Fruit fly (Drosophila melanogaster) whole organism, embryonic: ENCODE results near the gene CG3149.

Experiments used
- CG10209 ChIP-seq: fragments of 200-800 bp; sonication (Bioruptor generic); optimal IDR thresholded peaks from 3 replicates; lab custom pipeline; 2017; ENCODE audit warnings: missing biosample characterization, mild to moderate bottlenecking, missing genetic modification characterization, missing genetic modification reagents
- CG10543 ChIP-seq: fragments of 200-800 bp; sonication (Bioruptor generic); optimal IDR thresholded peaks from 3 replicates; lab custom pipeline; 2017; ENCODE audit warnings: missing biosample characterization, mild to moderate bottlenecking, missing genetic modification characterization, moderate library complexity
- CG11247 ChIP-seq: fragments of 200-800 bp; sonication (Bioruptor generic); IDR thresholded peaks from 2 replicates; pipeline ENCODE4 v1.3.6; 2022; ENCODE audit warnings: missing biosample characterization, missing genetic modification characterization
- CG11456 ChIP-seq: fragments of 200-800 bp; sonication (Bioruptor generic); IDR thresholded peaks from 3 replicates; pipeline ENCODE4 v1.3.6; 2022; ENCODE audit warnings: missing biosample characterization, missing genetic modification characterization
- CG11723 ChIP-seq: fragments of 200-800 bp; sonication (Bioruptor generic); optimal IDR thresholded peaks from 2 replicates; lab custom pipeline; 2017; ENCODE audit warnings: missing biosample characterization, mild to moderate bottlenecking, missing genetic modification characterization
- CG12744 ChIP-seq: fragments of 200-800 bp; sonication (Bioruptor generic); optimal IDR thresholded peaks from 2 replicates; lab custom pipeline; 2016; ENCODE audit warnings: missing biosample characterization, missing genetic modification characterization
- CG13894 ChIP-seq: fragments of 200-800 bp; sonication (Bioruptor generic); optimal IDR thresholded peaks from 3 replicates; lab custom pipeline; 2018; ENCODE audit warnings: missing biosample characterization, mild to moderate bottlenecking, missing genetic modification characterization, moderate library complexity
- CG17568 ChIP-seq: fragments of 200-800 bp; sonication (Bioruptor generic); optimal IDR thresholded peaks from 2 replicates; lab custom pipeline; 2018; ENCODE audit warnings: missing biosample characterization, mild to moderate bottlenecking, missing genetic modification characterization, moderate library complexity
- CG18011 ChIP-seq: fragments of 200-800 bp; sonication (Bioruptor generic); optimal IDR thresholded peaks from 2 replicates; lab custom pipeline; 2017; ENCODE audit warnings: missing biosample characterization, missing genetic modification characterization, mild to moderate bottlenecking, moderate library complexity, missing genotype
- CG2199 ChIP-seq: fragments of 200-800 bp; sonication (Bioruptor generic); IDR thresholded peaks from 3 replicates; pipeline ENCODE4 v1.3.6; 2022; ENCODE audit warnings: missing biosample characterization, missing genetic modification characterization
- CG33557 ChIP-seq: fragments of 200-800 bp; sonication (Bioruptor generic); optimal IDR thresholded peaks from 2 replicates; lab custom pipeline; 2019; ENCODE audit warnings: missing biosample characterization, mild to moderate bottlenecking, missing genetic modification characterization, moderate library complexity
- CG3407 ChIP-seq: fragments of 200-800 bp; sonication (Bioruptor generic); optimal IDR thresholded peaks from 2 replicates; lab custom pipeline; 2018; ENCODE audit warnings: missing biosample characterization, mild to moderate bottlenecking, missing genetic modification characterization
- CG3726 ChIP-seq: fragments of 200-800 bp; sonication (Bioruptor generic); IDR thresholded peaks from 3 replicates; pipeline ENCODE4, ENCODE4 v1.3.6; 2022; ENCODE audit warnings: missing biosample characterization, missing genetic modification characterization
- CG5245 ChIP-seq: fragments of 200-800 bp; sonication (Bioruptor generic); optimal IDR thresholded peaks from 3 replicates; lab custom pipeline; 2016; ENCODE audit warnings: missing biosample characterization, missing genetic modification characterization
- CG7372 ChIP-seq: fragments of 200-800 bp; sonication (Bioruptor generic); IDR thresholded peaks from 2 replicates; pipeline ENCODE4 v1.3.6; 2022; ENCODE audit warnings: missing biosample characterization, missing genetic modification characterization
- CG8765 ChIP-seq: fragments of 200-800 bp; sonication (Bioruptor generic); IDR thresholded peaks from 2 replicates; pipeline ENCODE4 v1.3.6; 2022; ENCODE audit warnings: missing biosample characterization, missing genetic modification characterization
- CG9437 ChIP-seq: fragments of 200-800 bp; sonication (Bioruptor generic); optimal IDR thresholded peaks from 2 replicates; lab custom pipeline; 2018; ENCODE audit warnings: missing biosample characterization, mild to moderate bottlenecking, missing genetic modification characterization
- CG9876 ChIP-seq: fragments of 200-800 bp; sonication (Bioruptor generic); optimal IDR thresholded peaks from 2 replicates; lab custom pipeline; 2016; ENCODE audit warnings: missing biosample characterization, missing genetic modification characterization
- Chrac-16 ChIP-seq: fragments of 200-800 bp; sonication (Bioruptor generic); optimal IDR thresholded peaks from 3 replicates; lab custom pipeline; 2016; ENCODE audit warnings: missing biosample characterization, missing genetic modification characterization
- CrebB ChIP-seq: fragments of 200-800 bp; sonication (Bioruptor generic); optimal IDR thresholded peaks from 3 replicates; lab custom pipeline; 2018; ENCODE audit warnings: missing biosample characterization, mild to moderate bottlenecking, missing genetic modification characterization
- Dek ChIP-seq: fragments of 200-800 bp; sonication (Bioruptor generic); optimal IDR thresholded peaks from 3 replicates; lab custom pipeline; 2019; ENCODE audit warnings: missing biosample characterization, mild to moderate bottlenecking, missing genetic modification characterization, moderate library complexity
- Doc3 ChIP-seq: fragments of 200-800 bp; sonication (Bioruptor generic); IDR thresholded peaks from 3 replicates; pipeline ENCODE4 v1.3.6; 2022; ENCODE audit warnings: missing biosample characterization, missing genetic modification characterization; ENCODE audit not compliant: partially characterized antibody
- HmgZ ChIP-seq: fragments of 200-800 bp; sonication (Bioruptor generic); optimal IDR thresholded peaks from 2 replicates; lab custom pipeline; 2018; ENCODE audit warnings: missing biosample characterization, mild to moderate bottlenecking, missing genetic modification characterization
- MESR4 ChIP-seq: fragments of 200-800 bp; sonication (Bioruptor generic); optimal IDR thresholded peaks from 2 replicates; lab custom pipeline; 2018; ENCODE audit warnings: missing biosample characterization, mild to moderate bottlenecking, missing genetic modification characterization, moderate library complexity
- Mes4 ChIP-seq: fragments of 200-800 bp; sonication (Bioruptor generic); optimal IDR thresholded peaks from 2 replicates; lab custom pipeline; 2016; ENCODE audit warnings: missing biosample characterization, missing genetic modification characterization
- Myb ChIP-seq: fragments of 200-800 bp; sonication (Bioruptor generic); optimal IDR thresholded peaks from 2 replicates; lab custom pipeline; 2016; ENCODE audit warnings: missing biosample characterization, missing genetic modification characterization
- Opbp ChIP-seq: fragments of 200-800 bp; sonication (Bioruptor generic); IDR thresholded peaks from 3 replicates; pipeline ENCODE4 v1.3.6; 2022; ENCODE audit warnings: missing biosample characterization, missing genetic modification characterization; ENCODE audit not compliant: partially characterized antibody
- Stat92E ChIP-seq, 3 experiments: fragments of >200 bp in 2 of 3; fragments of 200-800 bp in 1 of 3; sonication (Bioruptor generic) in 1 of 3; optimal IDR thresholded peaks; 2 replicates each; lab custom pipeline; 2017 to 2019; ENCODE audit warnings: missing biosample characterization in 3 of 3, missing genetic modification characterization in 3 of 3, mild to moderate bottlenecking in 1 of 3, moderate library complexity in 1 of 3
- Vsx1 ChIP-seq: fragments of 200-800 bp; sonication (Bioruptor generic); optimal IDR thresholded peaks from 2 replicates; lab custom pipeline; 2017; ENCODE audit warnings: missing biosample characterization, mild to moderate bottlenecking, missing genetic modification characterization, missing genetic modification reagents
- YL-1 ChIP-seq: fragments of 200-800 bp; sonication (Bioruptor generic); optimal IDR thresholded peaks from 3 replicates; lab custom pipeline; 2017; ENCODE audit warnings: missing biosample characterization, mild to moderate bottlenecking, missing genetic modification characterization
- ap ChIP-seq: fragments of 200-800 bp; sonication (Bioruptor generic); IDR thresholded peaks from 2 replicates; pipeline ENCODE4 v1.3.6; 2022; ENCODE audit warnings: missing biosample characterization, missing genetic modification characterization
- ato ChIP-seq: fragments of 200-800 bp; sonication (Bioruptor generic); IDR thresholded peaks from 2 replicates; pipeline ENCODE4 v1.3.6; 2022; ENCODE audit warnings: missing biosample characterization, missing genetic modification characterization; ENCODE audit not compliant: partially characterized antibody
- cg ChIP-seq: fragments of 200-800 bp; sonication (Bioruptor generic); optimal IDR thresholded peaks from 3 replicates; lab custom pipeline; 2019; ENCODE audit warnings: missing biosample characterization, mild to moderate bottlenecking, missing genetic modification characterization, moderate library complexity
- crp ChIP-seq, 2 experiments: fragments of 200-800 bp; sonication (Bioruptor generic); optimal IDR thresholded peaks; 2 replicates in 1 of 2; 3 replicates in 1 of 2; lab custom pipeline; 2017; ENCODE audit warnings: missing biosample characterization in 2 of 2, missing genetic modification characterization in 2 of 2, mild to moderate bottlenecking in 1 of 2, moderate library complexity in 1 of 2
- dysf ChIP-seq: fragments of 200-800 bp; sonication (Bioruptor generic); IDR thresholded peaks from 3 replicates; pipeline ENCODE4 v1.3.6; 2022; ENCODE audit warnings: missing biosample characterization, missing genetic modification characterization
- exex ChIP-seq: fragments of 200-800 bp; sonication (Bioruptor generic); optimal IDR thresholded peaks from 4 replicates; lab custom pipeline; 2018; ENCODE audit warnings: missing biosample characterization, mild to moderate bottlenecking, missing genetic modification characterization, moderate library complexity
- eyg ChIP-seq: fragments of 200-800 bp; sonication (Bioruptor generic); optimal IDR thresholded peaks from 3 replicates; lab custom pipeline; 2016; ENCODE audit warnings: missing biosample characterization, missing genetic modification characterization
- gcm ChIP-seq: fragments of 200-800 bp; sonication (Bioruptor generic); optimal IDR thresholded peaks from 2 replicates; lab custom pipeline; 2019; ENCODE audit warnings: missing biosample characterization, mild to moderate bottlenecking, missing genetic modification characterization, moderate library complexity
- gt ChIP-seq: fragments of 200-800 bp; sonication (Bioruptor generic); IDR thresholded peaks from 2 replicates; pipeline ENCODE4 v1.3.6; 2022; ENCODE audit warnings: missing biosample characterization, missing genetic modification characterization
- ham ChIP-seq: fragments of 200-800 bp; sonication (Bioruptor generic); IDR thresholded peaks from 2 replicates; pipeline ENCODE4 v1.3.6; 2022; ENCODE audit warnings: missing biosample characterization, missing genetic modification characterization
- nerfin-2 ChIP-seq: fragments of 200-800 bp; sonication (Bioruptor generic); IDR thresholded peaks from 2 replicates; pipeline ENCODE4 v1.3.6; 2022; ENCODE audit warnings: missing biosample characterization, missing genetic modification characterization; ENCODE audit not compliant: partially characterized antibody
- oc ChIP-seq: fragments of 200-800 bp; sonication (Bioruptor generic); optimal IDR thresholded peaks from 2 replicates; lab custom pipeline; 2018; ENCODE audit warnings: missing biosample characterization, mild to moderate bottlenecking, missing genetic modification characterization, moderate library complexity
- pnt ChIP-seq: fragments of 200-800 bp; sonication (Bioruptor generic); optimal IDR thresholded peaks from 3 replicates; lab custom pipeline; 2016; ENCODE audit warnings: missing biosample characterization, missing genetic modification characterization
- psq ChIP-seq: fragments of 200-800 bp; sonication (Bioruptor generic); optimal IDR thresholded peaks from 2 replicates; lab custom pipeline; 2017; ENCODE audit warnings: missing biosample characterization, missing genetic modification characterization
- pzg ChIP-seq: fragments of 200-800 bp; sonication (Bioruptor generic); optimal IDR thresholded peaks from 3 replicates; lab custom pipeline; 2018; ENCODE audit warnings: missing biosample characterization, mild to moderate bottlenecking, missing genetic modification characterization, moderate library complexity
- salm ChIP-seq: fragments of 200-800 bp; sonication (Bioruptor generic); optimal IDR thresholded peaks from 2 replicates; lab custom pipeline; 2018; ENCODE audit warnings: missing biosample characterization, mild to moderate bottlenecking, missing genetic modification characterization
- tll ChIP-seq, 2 experiments: fragments of 200-800 bp in 1 of 2; fragments of >200 bp in 1 of 2; sonication (Bioruptor generic) in 1 of 2; optimal IDR thresholded peaks; 2 replicates each; lab custom pipeline; 2017 to 2019; ENCODE audit warnings: missing biosample characterization in 2 of 2, missing genetic modification characterization in 2 of 2, mild to moderate bottlenecking in 1 of 2, moderate library complexity in 1 of 2
- vvl ChIP-seq: fragments of 200-800 bp; sonication (Bioruptor generic); IDR thresholded peaks from 2 replicates; pipeline ENCODE4 v1.3.6; 2022; ENCODE audit warnings: missing biosample characterization, missing genetic modification characterization

CG3149 gene

DNA sequence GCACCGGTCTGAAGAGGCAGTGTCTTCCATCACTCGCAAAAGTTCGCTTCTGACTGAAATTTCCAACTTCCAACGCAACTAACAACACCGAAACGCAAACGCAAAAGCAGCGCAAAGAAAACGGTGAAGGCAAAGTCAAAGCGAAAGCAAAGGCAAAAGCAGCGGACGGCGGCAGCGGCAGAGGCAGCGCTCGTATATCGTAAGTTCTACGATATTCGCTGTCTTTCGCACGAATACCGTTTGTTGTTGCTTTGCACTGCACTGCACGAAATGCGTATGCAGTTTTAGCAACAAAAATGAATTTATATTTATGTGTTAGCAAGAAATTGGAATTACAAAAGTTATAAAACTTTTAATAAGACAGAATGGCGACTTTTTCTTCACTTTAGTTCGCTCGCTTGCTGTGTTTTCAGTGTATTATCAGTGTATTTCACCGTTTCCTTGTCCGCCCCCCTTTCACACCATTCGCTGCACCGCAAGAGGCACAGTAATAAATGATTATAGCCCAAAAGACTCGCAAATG is 46.5 kb downstream of the CG3149 start, which contains the start of gene OtopLa (continued):
- TF ChIP-seq Vsx1 (GFP tag; lab: Kevin White, UChicago) (peak; percentile 55), CG9876 (GFP tag; lab: Kevin White, UChicago) (peak; percentile 18), psq (GFP tag; lab: Kevin White, UChicago) (peak; percentile 68), pnt (GFP tag; lab: Kevin White, UChicago) (peak; percentile 83), Chrac-16 (GFP tag; lab: Kevin White, UChicago) (peak; percentile 73), Doc3 (GFP tag; lab: Robert Waterston, UW) (no peak), Dek (peak; percentile 69), CG5245 (GFP tag; lab: Kevin White, UChicago) (peak; percentile 82), Myb (GFP tag; lab: Kevin White, UChicago) (peak; percentile 52), CG7372 (peak; percentile 69; the same call in 1 of the 2 replicates), vvl (GFP tag; lab: Robert Waterston, UW) (peak; percentile 94), CG8765 (GFP tag; lab: Robert Waterston, UW) (peak; percentile 64; the same call in 1 of the 2 replicates), CrebB (tag; lab: Kevin White, UChicago) (peak; percentile 57), oc (tag; lab: Kevin White, UChicago) (peak; percentile 84), tll (GFP tag; optimal IDR thresholded peaks at IDR 0.05; lab: Kevin White, UChicago) (no peak), ato (GFP tag; lab: Robert Waterston, UW) (no peak), exex (tag; lab: Kevin White, UChicago) (peak; percentile 18), CG3407 (GFP tag; lab: Kevin White, UChicago) (peak; percentile 80), gt (GFP tag; lab: Robert Waterston, UW) (peak; percentile 53; the same call in 1 of the 2 replicates), salm (tag; lab: Kevin White, UChicago) (peak; percentile 78), Stat92E (GFP tag; optimal IDR thresholded peaks at IDR 0.05; lab: Kevin White, UChicago) (no peak), CG9437 (GFP tag; lab: Kevin White, UChicago) (peak; percentile 73), cg (no peak), CG10209 (GFP tag; lab: Kevin White, UChicago) (peak; percentile 83), HmgZ (tag; lab: Kevin White, UChicago) (peak; percentile 70), Mes4 (peak; percentile 72), YL-1 (GFP tag; lab: Kevin White, UChicago) (peak; percentile 7), ham (GFP tag; lab: Robert Waterston, UW) (peak; percentile 53; the same call in 1 of the 2 replicates), CG11247 (GFP tag; lab: Robert Waterston, UW) (peak; percentile 78), MESR4 (peak; percentile 15), gcm (GFP tag; lab: Kevin White, UChicago) (peak; percentile 72), CG12744 (GFP tag; lab: Kevin White, UChicago) (peak; percentile 52), CG13894 (tag; lab: Kevin White, UChicago) (peak; percentile 54), Opbp (GFP tag; lab: Robert Waterston, UW) (no peak), CG33557 (GFP tag; lab: Kevin White, UChicago) (peak; percentile 42), eyg (peak; percentile 78), CG2199 (no peak), CG3726 (GFP tag; lab: Robert Waterston, UW) (peak; percentile 69; the same call in 2 of the 3 replicates), CG11723 (GFP tag; lab: Kevin White, UChicago) (peak; percentile 60), CG10543 (GFP tag; lab: Kevin White, UChicago) (peak; percentile 43), pzg (GFP tag; lab: Kevin White, UChicago) (no peak), CG18011 (GFP tag; lab: Kevin White, UChicago) (peak; percentile 20), CG17568 (GFP tag; lab: Kevin White, UChicago) (peak; percentile 66), dysf (GFP tag; lab: Robert Waterston, UW) (peak; percentile 87), ap (peak; percentile 64), crp (GFP tag; optimal IDR thresholded peaks at IDR 0.05; lab: Kevin White, UChicago) (peak in 1 of 2 experiments; percentile 32), CG11456 (GFP tag; lab: Robert Waterston, UW) (peak; percentile 81), nerfin-2 (no peak)
